Worm (Caenorhabditis elegans) whole organism, midembryonic: Measurements from ENCODE around the gene pelo-1.

Experiments used
- T22C8.4 ChIP-seq: fragments of 200-800 bp; sonication (Bioruptor generic); IDR thresholded peaks from 2 replicates; pipeline ENCODE4 v1.3.6; 2022; ENCODE audit warnings: missing genetic modification characterization, missing compliant biosample characterization
- cog-1 ChIP-seq: sonication (generic microtip); optimal IDR thresholded peaks from 2 replicates; lab custom pipeline; 2016; ENCODE audit warnings: missing genetic modification characterization, missing compliant biosample characterization
- flt-1 ChIP-seq: fragments of 200-800 bp; sonication (Bioruptor generic); IDR thresholded peaks from 2 replicates; pipeline ENCODE4 v1.3.6; 2022; ENCODE audit warnings: missing genetic modification characterization, missing compliant biosample characterization
- klf-2 ChIP-seq: fragments of 200-800 bp; sonication (Bioruptor generic); conservative IDR thresholded peaks from 2 replicates; pipeline ENCODE4 v1.3.6; 2022; ENCODE audit warnings: missing genetic modification reagents, missing genetic modification characterization, missing compliant biosample characterization
- med-1 ChIP-seq: sonication (generic microtip); optimal IDR thresholded peaks from 2 replicates; lab custom pipeline; 2017; ENCODE audit warnings: missing genetic modification characterization, mild to moderate bottlenecking, missing compliant biosample characterization, antibody characterized with exemption, missing genetic modification reagents; ENCODE audit not compliant: insufficient read depth
- ref-1 ChIP-seq: fragments of 200-800 bp; sonication (Bioruptor generic); conservative IDR thresholded peaks from 2 replicates; pipeline ENCODE4 v1.3.6; 2022; ENCODE audit warnings: missing genetic modification reagents, missing genetic modification characterization, missing compliant biosample characterization
- tab-1 ChIP-seq: fragments of 200-800 bp; sonication (Bioruptor generic); IDR thresholded peaks from 2 replicates; pipeline ENCODE4 v1.3.6; 2022; ENCODE audit warnings: missing genetic modification characterization, missing compliant biosample characterization
- ztf-23 ChIP-seq: fragments of 200-800 bp; sonication (Bioruptor generic); IDR thresholded peaks from 2 replicates; pipeline ENCODE4 v1.3.6; 2022; ENCODE audit warnings: missing genetic modification reagents, missing genetic modification characterization, missing compliant biosample characterization
- ztf-29 ChIP-seq: fragments of 200-800 bp; sonication (Bioruptor generic); IDR thresholded peaks from 2 replicates; pipeline ENCODE4 v1.3.6; 2022; ENCODE audit warnings: missing genetic modification reagents, missing genetic modification characterization, missing compliant biosample characterization

Gene pelo-1

DNA sequence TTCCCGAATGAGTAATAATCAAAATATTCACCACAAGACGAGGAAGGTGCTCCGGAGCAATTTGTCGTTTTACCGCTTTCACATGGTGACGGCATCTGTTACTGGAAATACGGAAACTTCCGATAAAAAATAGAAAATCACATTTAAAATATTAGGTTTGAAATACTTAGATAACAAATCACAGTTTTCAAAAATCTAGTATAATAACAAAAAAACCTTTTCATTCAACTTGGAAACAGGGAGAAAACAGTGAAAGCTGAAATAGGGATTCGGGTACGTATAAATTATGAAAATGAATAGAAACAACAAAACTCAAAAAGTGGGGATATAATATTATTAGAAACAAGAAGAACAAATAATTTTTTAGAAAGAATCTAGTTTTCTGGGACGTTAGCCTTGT, 22.7 kb downstream of the pelo-1 start, which contains the start of gene C16C10.1:
C16C10.1 (minus strand) TSS at position 101 of the 400 bp plus-strand sequence.
- TF ChIP-seq ref-1 (GFP tag; lab: Robert Waterston, UW) (no peak), flt-1 (GFP tag; lab: Robert Waterston, UW) (no peak), tab-1 (GFP tag; lab: Robert Waterston, UW) (no peak), T22C8.4 (GFP tag; lab: Robert Waterston, UW) (no peak), klf-2 (no peak), med-1 (no peak), ztf-29 (no peak), ztf-23 (GFP tag; lab: Robert Waterston, UW) (no peak), cog-1 (tag; lab: Kevin White, UChicago) (no peak)

ce11 chrIII:4178564-4178963, 25.5 kb downstream of the pelo-1 start, which contains the start of gene C16C10.2:
TSS of gene C16C10.2 (minus strand) at chrIII:4178664.
- TF ChIP-seq flt-1 (GFP tag; lab: Robert Waterston, UW) (no peak), ztf-23 (GFP tag; lab: Robert Waterston, UW) (no peak), klf-2 (no peak), tab-1 (GFP tag; lab: Robert Waterston, UW) (no peak), cog-1 (tag; lab: Kevin White, UChicago) (no peak), ztf-29 (no peak), T22C8.4 (GFP tag; lab: Robert Waterston, UW) (no peak), med-1 (no peak), ref-1 (GFP tag; lab: Robert Waterston, UW) (no peak)

ce11 chrIII:4176109-4176596, 27.9 kb downstream of the pelo-1 start, which contains the start of the genes hrde-1 and C16C10.13:
TSS of gene hrde-1 (minus strand) at chrIII:4176159.
TSS of gene C16C10.13 (plus strand) at chrIII:4176440.
- no peak for TF ChIP-seq med-1
- no peak for TF ChIP-seq tab-1 (GFP tag; lab: Robert Waterston, UW)
- TF ChIP-seq T22C8.4 (GFP tag; lab: Robert Waterston, UW), result no peak
- TF ChIP-seq klf-2, result no peak
- TF ChIP-seq ztf-23 (GFP tag; lab: Robert Waterston, UW), result no peak
- no peak for TF ChIP-seq ztf-29
- TF ChIP-seq flt-1 (GFP tag; lab: Robert Waterston, UW), result no peak
- TF ChIP-seq ref-1 (GFP tag; lab: Robert Waterston, UW), result no peak
- no peak for TF ChIP-seq cog-1 (tag; lab: Kevin White, UChicago)

- TF ChIP-seq klf-2 (no peak), ztf-23 (GFP tag; lab: Robert Waterston, UW) (no peak), T22C8.4 (GFP tag; lab: Robert Waterston, UW) (no peak), med-1 (no peak), ref-1 (GFP tag; lab: Robert Waterston, UW) (no peak)
Observed at ce11 chrIII:4175489-4175888, 28.5 kb downstream of the pelo-1 start.

- TF ChIP-seq klf-2, result no peak
- no peak for TF ChIP-seq tab-1 (GFP tag; lab: Robert Waterston, UW)
- TF ChIP-seq med-1, result no peak
- no peak for TF ChIP-seq T22C8.4 (GFP tag; lab: Robert Waterston, UW)
- TF ChIP-seq cog-1 (tag; lab: Kevin White, UChicago), result no peak
Observed at ce11 chrIII:4172210-4172609, 31.8 kb downstream of the pelo-1 start.

- TF ChIP-seq cog-1 (tag; lab: Kevin White, UChicago), result peak; percentile 63
- peak; percentile 69 for TF ChIP-seq ref-1 (GFP tag; lab: Robert Waterston, UW)
- TF ChIP-seq klf-2, result peak; percentile 93
- TF ChIP-seq med-1, result peak; percentile 98
- peak; percentile 91 for TF ChIP-seq ztf-23 (GFP tag; lab: Robert Waterston, UW)
- TF ChIP-seq flt-1 (GFP tag; lab: Robert Waterston, UW), result peak; percentile 95
- TF ChIP-seq tab-1 (GFP tag; lab: Robert Waterston, UW), result peak; percentile 91
- TF ChIP-seq T22C8.4 (GFP tag; lab: Robert Waterston, UW), result peak; percentile 65
- TF ChIP-seq ztf-29, result peak; percentile 86
Observed at ce11 chrIII:4170903-4171377, 33.1 kb downstream of the pelo-1 start, which contains the start of the genes rnf-121 and C16C10.4. TSS of gene rnf-121 (minus strand) at chrIII:4170953. TSS of gene C16C10.4 (plus strand) at chrIII:4171336.

- TF ChIP-seq med-1 (no peak), tab-1 (GFP tag; lab: Robert Waterston, UW) (no peak), cog-1 (tag; lab: Kevin White, UChicago) (no peak), ztf-29 (no peak), ztf-23 (GFP tag; lab: Robert Waterston, UW) (no peak), klf-2 (no peak), T22C8.4 (GFP tag; lab: Robert Waterston, UW) (no peak), flt-1 (GFP tag; lab: Robert Waterston, UW) (no peak), ref-1 (GFP tag; lab: Robert Waterston, UW) (no peak)
Observed at ce11 chrIII:4168665-4169064, 35.4 kb downstream of the pelo-1 start, which contains the start of gene ccdc-55. TSS of gene ccdc-55 (minus strand) at chrIII:4168765.

DNA sequence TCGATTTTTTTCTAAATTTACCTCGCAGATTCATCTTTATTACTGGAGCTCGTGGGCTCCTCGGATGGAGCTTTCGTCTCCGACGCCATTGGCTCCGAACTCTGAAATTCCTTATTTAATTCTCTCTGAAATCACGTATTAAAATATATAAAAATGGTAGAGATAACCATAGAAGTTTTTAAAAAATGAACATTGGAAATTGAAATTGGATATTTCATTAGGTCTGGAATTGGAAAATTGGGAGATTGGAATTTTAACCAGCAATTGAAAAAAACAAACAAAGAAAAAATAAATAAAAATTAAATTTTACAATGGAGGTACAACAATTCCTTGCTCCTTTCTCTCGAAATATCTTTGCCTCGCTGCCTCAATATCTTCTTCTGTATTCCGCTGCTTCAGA, 37.3 kb downstream of the pelo-1 start, which contains the start of gene rnf-5:
rnf-5 (minus strand) TSS at position 101 of the 400 bp plus-strand sequence.
- TF ChIP-seq T22C8.4 (GFP tag; lab: Robert Waterston, UW) (no peak), med-1 (no peak), cog-1 (tag; lab: Kevin White, UChicago) (no peak), tab-1 (GFP tag; lab: Robert Waterston, UW) (no peak), klf-2 (no peak), flt-1 (GFP tag; lab: Robert Waterston, UW) (no peak), ztf-29 (no peak), ztf-23 (GFP tag; lab: Robert Waterston, UW) (no peak), ref-1 (GFP tag; lab: Robert Waterston, UW) (no peak)

ce11 chrIII:4164071-4164470, 40.0 kb downstream of the pelo-1 start, which contains the start of gene C16C10.8:
TSS of gene C16C10.8 (minus strand) at chrIII:4164171.
- TF ChIP-seq klf-2 (no peak), ztf-29 (no peak), cog-1 (tag; lab: Kevin White, UChicago) (no peak), flt-1 (GFP tag; lab: Robert Waterston, UW) (no peak), ref-1 (GFP tag; lab: Robert Waterston, UW) (no peak), tab-1 (GFP tag; lab: Robert Waterston, UW) (no peak), ztf-23 (GFP tag; lab: Robert Waterston, UW) (no peak)
